Fruit fly (Drosophila melanogaster) whole organism, wandering third instar larva: Measurements from ENCODE around the gene CG17139.

Source experiments
- Abd-B ChIP-seq: fragments of >200 bp; optimal IDR thresholded peaks from 2 replicates; lab custom pipeline; 2017; ENCODE audit warnings: missing biosample characterization, missing genetic modification characterization
- CG32264 ChIP-seq: fragments of 200-800 bp; sonication (Bioruptor generic); optimal IDR thresholded peaks from 2 replicates; lab custom pipeline; 2016; ENCODE audit warnings: missing biosample characterization, missing genetic modification characterization
- CG9705 ChIP-seq: fragments of 200-800 bp; sonication (Bioruptor generic); optimal IDR thresholded peaks from 2 replicates; lab custom pipeline; 2018; ENCODE audit warnings: missing biosample characterization, mild to moderate bottlenecking, missing genetic modification characterization
- Dfd ChIP-seq: fragments of >200 bp; optimal IDR thresholded peaks from 2 replicates; lab custom pipeline; 2017; ENCODE audit warnings: missing biosample characterization, missing genetic modification characterization
- Dif ChIP-seq: fragments of 200-275, 200-300 bp; sonication (Bioruptor generic); optimal IDR thresholded peaks from 2 replicates; lab custom pipeline; 2018; ENCODE audit warnings: missing biosample characterization, missing genetic modification characterization; ENCODE audit not compliant: partially characterized antibody
- GATAd ChIP-seq: sonication (Bioruptor generic); optimal IDR thresholded peaks from 2 replicates; lab custom pipeline; 2016; ENCODE audit warnings: missing biosample characterization, missing genetic modification characterization
- Hnf4 ChIP-seq: fragments of 200-800 bp; sonication (Bioruptor generic); optimal IDR thresholded peaks from 2 replicates; lab custom pipeline; 2016; ENCODE audit warnings: missing biosample characterization, mild to moderate bottlenecking, missing genetic modification characterization
- Hr78 ChIP-seq: fragments of >200 bp; optimal IDR thresholded peaks from 2 replicates; lab custom pipeline; 2017; ENCODE audit warnings: missing biosample characterization, missing genetic modification characterization
- Hr83 ChIP-seq: fragments of 200-300 bp; sonication (Bioruptor generic); optimal IDR thresholded peaks from 2 replicates; lab custom pipeline; 2016; ENCODE audit warnings: missing biosample characterization, mild to moderate bottlenecking, missing genetic modification characterization, moderate library complexity; ENCODE audit not compliant: poor library complexity, severe bottlenecking
- Mio ChIP-seq: sonication (Bioruptor generic); optimal IDR thresholded peaks from 2 replicates; lab custom pipeline; 2016; ENCODE audit warnings: missing biosample characterization, missing genetic modification characterization
- Myc ChIP-seq: fragments of >200 bp; optimal IDR thresholded peaks from 2 replicates; lab custom pipeline; 2017
- N ChIP-seq: fragments of >200 bp; optimal IDR thresholded peaks from 2 replicates; lab custom pipeline; 2018; ENCODE audit warnings: missing biosample characterization, missing external identifiers, missing genetic modification characterization
- OdsH ChIP-seq: fragments of 200-800 bp; sonication (Bioruptor generic); optimal IDR thresholded peaks from 2 replicates; lab custom pipeline; 2016; ENCODE audit warnings: missing biosample characterization, mild to moderate bottlenecking, missing genetic modification characterization
- Rel ChIP-seq, 2 experiments: fragments of 200-800 bp; sonication (Bioruptor generic) in 1 of 2; optimal IDR thresholded peaks; 2 replicates in 1 of 2; 3 replicates in 1 of 2; lab custom pipeline; 2016 to 2019; ENCODE audit warnings: mild to moderate bottlenecking in 2 of 2, missing biosample characterization in 2 of 2, missing genetic modification characterization in 2 of 2, moderate library complexity in 1 of 2
- Sp1 ChIP-seq: fragments of 200-800 bp; sonication (Bioruptor generic); optimal IDR thresholded peaks from 3 replicates; lab custom pipeline; 2019; ENCODE audit warnings: missing biosample characterization, mild to moderate bottlenecking, missing genetic modification characterization, moderate library complexity
- Vsx2 ChIP-seq: fragments of 200-300, 225-300 bp; sonication (Bioruptor generic); optimal IDR thresholded peaks from 2 replicates; lab custom pipeline; 2018; ENCODE audit warnings: missing biosample characterization, missing genetic modification characterization; ENCODE audit not compliant: partially characterized antibody
- brk ChIP-seq: fragments of 200-800 bp; sonication (Bioruptor generic); optimal IDR thresholded peaks from 2 replicates; lab custom pipeline; 2016; ENCODE audit warnings: missing biosample characterization, mild to moderate bottlenecking, missing genetic modification characterization
- dl ChIP-seq, 2 experiments: fragments of 175-275, 200-275 bp in 1 of 2; fragments of 200-275 bp in 1 of 2; sonication (Bioruptor generic); optimal IDR thresholded peaks; lab custom pipeline; 2018; ENCODE audit warnings: mild to moderate bottlenecking in 2 of 2, missing biosample characterization in 2 of 2, missing genetic modification characterization in 2 of 2, moderate library complexity in 2 of 2; ENCODE audit not compliant: partially characterized antibody in 2 of 2, insufficient read depth in 1 of 2
- dmrt93B ChIP-seq: fragments of 200-800 bp; sonication (Bioruptor generic); optimal IDR thresholded peaks from 2 replicates; lab custom pipeline; 2018; ENCODE audit warnings: missing biosample characterization, mild to moderate bottlenecking, missing genetic modification characterization
- dsf ChIP-seq: sonication (Bioruptor generic); optimal IDR thresholded peaks from 2 replicates; lab custom pipeline; 2016; ENCODE audit warnings: missing biosample characterization, missing genetic modification characterization, borderline replicate concordance
- ey ChIP-seq: fragments of 200-800 bp; sonication (Bioruptor generic); optimal IDR thresholded peaks from 2 replicates; lab custom pipeline; 2016; ENCODE audit warnings: missing biosample characterization, missing genetic modification characterization
- foxo ChIP-seq, 2 experiments: fragments of 200-800 bp; sonication (Bioruptor generic); optimal IDR thresholded peaks; 2 replicates in 1 of 2; 3 replicates in 1 of 2; lab custom pipeline; 2016 to 2017; ENCODE audit warnings: missing biosample characterization in 2 of 2, missing genetic modification characterization in 2 of 2
- fru ChIP-seq: fragments of 200-800 bp; sonication (Bioruptor generic); optimal IDR thresholded peaks from 3 replicates; lab custom pipeline; 2016; ENCODE audit warnings: missing biosample characterization, mild to moderate bottlenecking, missing genetic modification characterization
- h ChIP-seq: fragments of 200-800 bp; sonication (Bioruptor generic); optimal IDR thresholded peaks from 3 replicates; lab custom pipeline; 2016; ENCODE audit warnings: missing biosample characterization, mild to moderate bottlenecking, missing genetic modification characterization
- jim ChIP-seq: fragments of 175-275, 200-325 bp; sonication (Bioruptor generic); optimal IDR thresholded peaks from 2 replicates; lab custom pipeline; 2016; ENCODE audit warnings: missing biosample characterization, mild to moderate bottlenecking, missing genetic modification characterization
- lola ChIP-seq: fragments of >200 bp; optimal IDR thresholded peaks from 2 replicates; lab custom pipeline; 2017; ENCODE audit warnings: missing biosample characterization, missing genetic modification characterization
- pan ChIP-seq: fragments of >200 bp; optimal IDR thresholded peaks from 2 replicates; lab custom pipeline; 2017
- psq ChIP-seq: fragments of 200-800 bp; sonication (Bioruptor generic); optimal IDR thresholded peaks from 3 replicates; lab custom pipeline; 2017; ENCODE audit warnings: missing biosample characterization, mild to moderate bottlenecking, missing genetic modification characterization, moderate library complexity
- sage ChIP-seq: fragments of 200-800 bp; sonication (Bioruptor generic); optimal IDR thresholded peaks from 2 replicates; lab custom pipeline; 2016; ENCODE audit warnings: missing biosample characterization, mild to moderate bottlenecking, missing genetic modification characterization
- sv ChIP-seq: fragments of 200-800 bp; sonication (Bioruptor generic); optimal IDR thresholded peaks from 3 replicates; lab custom pipeline; 2016; ENCODE audit warnings: missing biosample characterization, missing genetic modification characterization
- tai ChIP-seq: sonication (Bioruptor generic); optimal IDR thresholded peaks from 2 replicates; lab custom pipeline; 2016; ENCODE audit warnings: missing biosample characterization, missing genetic modification characterization
- usp ChIP-seq: fragments of >200 bp; optimal IDR thresholded peaks from 2 replicates; lab custom pipeline; 2017; ENCODE audit warnings: missing biosample characterization, missing genetic modification characterization
- woc ChIP-seq: sonication (Bioruptor generic); optimal IDR thresholded peaks from 2 replicates; lab custom pipeline; 2016; ENCODE audit warnings: missing biosample characterization, mild to moderate bottlenecking, missing genetic modification characterization

CG17139 gene

dm6 chr2L:10845564-10845963 lies at the start of gene CG17139, which contains the start of gene CG17140:
Gene CG17139, minus strand, starts transcription at chr2L:10845664.
Gene CG17140, minus strand, starts transcription at chr2L:10845664.
- TF ChIP-seq CG32264 (no peak), dl (GFP tag; optimal IDR thresholded peaks at IDR 0.05; lab: Kevin White, UChicago; ENCODE audit: insufficient read depth in 1 of 2, partially characterized antibody in 2 of 2) (no peak), tai (GFP tag; lab: Kevin White, UChicago) (no peak), Mio (GFP tag; lab: Kevin White, UChicago) (no peak), psq (GFP tag; lab: Kevin White, UChicago) (no peak), pan (lab: Kevin White, UChicago) (no peak), dsf (GFP tag; lab: Kevin White, UChicago) (no peak), Hr83 (GFP tag; lab: Kevin White, UChicago) (no peak), foxo (GFP tag; optimal IDR thresholded peaks at IDR 0.05; lab: Kevin White, UChicago) (no peak), Abd-B (GFP tag; lab: Kevin White, UChicago) (no peak)

- TF ChIP-seq foxo (GFP tag; optimal IDR thresholded peaks at IDR 0.05; lab: Kevin White, UChicago), result no peak
- TF ChIP-seq Rel (GFP tag; optimal IDR thresholded peaks at IDR 0.05; lab: Kevin White, UChicago), result no peak
- TF ChIP-seq Rel (tag; optimal IDR thresholded peaks at IDR 0.05; lab: Kevin White, UChicago), result no peak
- TF ChIP-seq Dfd (GFP tag; lab: Kevin White, UChicago), result no peak
- no peak for TF ChIP-seq psq (GFP tag; lab: Kevin White, UChicago)
- no peak for TF ChIP-seq dmrt93B (GFP tag; lab: Kevin White, UChicago)
- no peak for TF ChIP-seq woc (GFP tag; lab: Kevin White, UChicago)
- no peak for TF ChIP-seq dl (GFP tag; optimal IDR thresholded peaks at IDR 0.05; lab: Kevin White, UChicago; ENCODE audit: insufficient read depth in 1 of 2, partially characterized antibody in 2 of 2)
- TF ChIP-seq CG9705 (GFP tag; lab: Kevin White, UChicago), result no peak
- TF ChIP-seq lola (GFP tag; lab: Kevin White, UChicago), result no peak
- no peak for TF ChIP-seq N (GFP tag; lab: Kevin White, UChicago)
- TF ChIP-seq Mio (GFP tag; lab: Kevin White, UChicago), result no peak
- TF ChIP-seq sv (GFP tag; lab: Kevin White, UChicago), result no peak
- TF ChIP-seq CG32264, result no peak
- TF ChIP-seq Hr83 (GFP tag; lab: Kevin White, UChicago), result no peak
- TF ChIP-seq pan (lab: Kevin White, UChicago), result no peak
- TF ChIP-seq dsf (GFP tag; lab: Kevin White, UChicago), result no peak
- no peak for TF ChIP-seq ey (GFP tag; lab: Kevin White, UChicago)
These were observed 43.4 kb upstream of the CG17139 start, which contains the start of gene CG14071 for dm6 chr2L:10888827-10889226. Gene CG14071, minus strand, starts transcription at chr2L:10888927.

- TF ChIP-seq woc (GFP tag; lab: Kevin White, UChicago), result no peak
- TF ChIP-seq sage (GFP tag; lab: Kevin White, UChicago), result no peak
- TF ChIP-seq Sp1, result no peak
- TF ChIP-seq Dif, result no peak
- no peak for TF ChIP-seq foxo (GFP tag; optimal IDR thresholded peaks at IDR 0.05; lab: Kevin White, UChicago)
- no peak for TF ChIP-seq Mio (GFP tag; lab: Kevin White, UChicago)
- no peak for TF ChIP-seq Vsx2 (GFP tag; lab: Kevin White, UChicago)
- no peak for TF ChIP-seq usp (GFP tag; lab: Kevin White, UChicago)
- TF ChIP-seq sv (GFP tag; lab: Kevin White, UChicago), result no peak
- no peak for TF ChIP-seq Myc (lab: Kevin White, UChicago)
- TF ChIP-seq CG32264, result no peak
- TF ChIP-seq ey (GFP tag; lab: Kevin White, UChicago), result no peak
- TF ChIP-seq fru (GFP tag; lab: Kevin White, UChicago), result no peak
- no peak for TF ChIP-seq N (GFP tag; lab: Kevin White, UChicago)
- no peak for TF ChIP-seq brk (GFP tag; lab: Kevin White, UChicago)
- TF ChIP-seq dmrt93B (GFP tag; lab: Kevin White, UChicago), result no peak
These were observed 24.4 kb upstream of the CG17139 start, which contains the start of gene CG12517 for dm6 chr2L:10869867-10870266. Gene CG12517, plus strand, starts transcription at chr2L:10870167.

- TF ChIP-seq CG9705 (GFP tag; lab: Kevin White, UChicago) (no peak), sv (GFP tag; lab: Kevin White, UChicago) (no peak), Myc (lab: Kevin White, UChicago) (no peak), usp (GFP tag; lab: Kevin White, UChicago) (no peak), OdsH (GFP tag; lab: Kevin White, UChicago) (peak; percentile 1), foxo (GFP tag; optimal IDR thresholded peaks at IDR 0.05; lab: Kevin White, UChicago) (peak in 1 of 2 experiments; percentile 39), Hr78 (GFP tag; lab: Kevin White, UChicago) (no peak), sage (GFP tag; lab: Kevin White, UChicago) (no peak), tai (GFP tag; lab: Kevin White, UChicago) (no peak), Dfd (GFP tag; lab: Kevin White, UChicago) (no peak), dl (GFP tag; optimal IDR thresholded peaks at IDR 0.05; lab: Kevin White, UChicago; ENCODE audit: insufficient read depth in 1 of 2, partially characterized antibody in 2 of 2) (no peak), Vsx2 (GFP tag; lab: Kevin White, UChicago) (no peak), lola (GFP tag; lab: Kevin White, UChicago) (no peak), psq (GFP tag; lab: Kevin White, UChicago) (peak; percentile 36), h (GFP tag; lab: Kevin White, UChicago) (peak; percentile 19), Rel (GFP tag; optimal IDR thresholded peaks at IDR 0.05; lab: Kevin White, UChicago) (no peak), Rel (tag; optimal IDR thresholded peaks at IDR 0.05; lab: Kevin White, UChicago) (peak; percentile 20), Abd-B (GFP tag; lab: Kevin White, UChicago) (no peak), ey (GFP tag; lab: Kevin White, UChicago) (no peak), GATAd (no peak), dsf (GFP tag; lab: Kevin White, UChicago) (no peak), jim (GFP tag; lab: Kevin White, UChicago) (no peak), Dif (no peak), CG32264 (no peak), Sp1 (peak; percentile 57), woc (GFP tag; lab: Kevin White, UChicago) (peak; percentile 26), dmrt93B (GFP tag; lab: Kevin White, UChicago) (no peak), pan (lab: Kevin White, UChicago) (no peak), Hnf4 (GFP tag; lab: Kevin White, UChicago) (no peak)
These were observed 12.9 kb upstream of the CG17139 start, which contains the start of the genes aurB and Stam for dm6 chr2L:10858064-10859047. Gene aurB, minus strand, starts transcription at chr2L:10858094. Gene Stam, plus strand, starts transcription at chr2L:10858536.
